Fruit fly (Drosophila melanogaster) whole organism, embryonic: ENCODE data around the gene CG15282.

Experiments used
- Ada2b ChIP-seq: fragments of 200-800 bp; sonication (Bioruptor generic); IDR thresholded peaks from 2 replicates; pipeline ENCODE4 v1.3.6; 2022; ENCODE audit warnings: missing biosample characterization, missing genetic modification characterization
- Bteb2 ChIP-seq: fragments of 200-800 bp; sonication (Bioruptor generic); optimal IDR thresholded peaks from 2 replicates; lab custom pipeline; 2016; ENCODE audit warnings: missing biosample characterization, missing genetic modification characterization
- CG11504 ChIP-seq: fragments of 200-800 bp; sonication (Bioruptor generic); optimal IDR thresholded peaks from 3 replicates; lab custom pipeline; 2019; ENCODE audit warnings: missing biosample characterization, mild to moderate bottlenecking, missing genetic modification characterization, moderate library complexity
- CG11723 ChIP-seq: fragments of 200-800 bp; sonication (Bioruptor generic); optimal IDR thresholded peaks from 2 replicates; lab custom pipeline; 2017; ENCODE audit warnings: missing biosample characterization, mild to moderate bottlenecking, missing genetic modification characterization
- CG13123 ChIP-seq: fragments of 200-800 bp; sonication (Bioruptor generic); optimal IDR thresholded peaks from 2 replicates; lab custom pipeline; 2016; ENCODE audit warnings: missing biosample characterization, missing genetic modification characterization
- CG1647 ChIP-seq: fragments of 200-800 bp; sonication (Bioruptor generic); optimal IDR thresholded peaks from 3 replicates; lab custom pipeline; 2016; ENCODE audit warnings: missing biosample characterization, missing genetic modification characterization
- CG17829 ChIP-seq: fragments of 200-800 bp; optimal IDR thresholded peaks from 2 replicates; lab custom pipeline; 2019; ENCODE audit warnings: missing biosample characterization, mild to moderate bottlenecking, missing genetic modification characterization, moderate library complexity
- CG18262 ChIP-seq: fragments of 200-800 bp; optimal IDR thresholded peaks from 3 replicates; lab custom pipeline; 2019; ENCODE audit warnings: missing biosample characterization, mild to moderate bottlenecking, missing genetic modification characterization, moderate library complexity
- CG31441 ChIP-seq: fragments of 200-800 bp; sonication (Bioruptor generic); IDR thresholded peaks from 2 replicates; pipeline ENCODE4 v1.3.6; 2022; ENCODE audit warnings: missing biosample characterization, missing genetic modification characterization
- CG3163 ChIP-seq: fragments of 200-800 bp; sonication (Bioruptor generic); optimal IDR thresholded peaks from 3 replicates; lab custom pipeline; 2016; ENCODE audit warnings: missing biosample characterization, missing genetic modification characterization
- CG6813 ChIP-seq: fragments of 200-800 bp; sonication (Bioruptor generic); optimal IDR thresholded peaks from 2 replicates; lab custom pipeline; 2017; ENCODE audit warnings: missing biosample characterization, missing genetic modification characterization, mild to moderate bottlenecking, moderate library complexity, missing genetic modification reagents
- CG8089 ChIP-seq: fragments of 200-800 bp; sonication (Bioruptor generic); optimal IDR thresholded peaks from 3 replicates; lab custom pipeline; 2016; ENCODE audit warnings: missing biosample characterization, missing genetic modification characterization
- CG8765 ChIP-seq: fragments of 200-800 bp; sonication (Bioruptor generic); IDR thresholded peaks from 2 replicates; pipeline ENCODE4 v1.3.6; 2022; ENCODE audit warnings: missing biosample characterization, missing genetic modification characterization
- CG9609 ChIP-seq: fragments of 200-800 bp; sonication (Bioruptor generic); optimal IDR thresholded peaks from 3 replicates; lab custom pipeline; 2016; ENCODE audit warnings: missing biosample characterization, missing genetic modification characterization
- CG9727 ChIP-seq: fragments of 200-800 bp; sonication (Bioruptor generic); optimal IDR thresholded peaks from 3 replicates; lab custom pipeline; 2017; ENCODE audit warnings: missing biosample characterization, mild to moderate bottlenecking, missing genetic modification characterization
- CG9876 ChIP-seq: fragments of 200-800 bp; sonication (Bioruptor generic); optimal IDR thresholded peaks from 2 replicates; lab custom pipeline; 2016; ENCODE audit warnings: missing biosample characterization, missing genetic modification characterization
- CG9932 ChIP-seq: fragments of 200-800 bp; sonication (Bioruptor generic); IDR thresholded peaks from 2 replicates; pipeline ENCODE4 v1.3.6; 2022; ENCODE audit warnings: missing biosample characterization, missing genetic modification characterization
- CkIIα-i1 ChIP-seq: fragments of 200-800 bp; sonication (Bioruptor generic); IDR thresholded peaks from 2 replicates; pipeline ENCODE4 v1.3.6; 2022; ENCODE audit warnings: missing biosample characterization, missing genetic modification characterization
- Dfd ChIP-seq, 2 experiments: fragments of >200 bp; optimal IDR thresholded peaks; 2 replicates each; lab custom pipeline; 2017; ENCODE audit warnings: missing biosample characterization in 2 of 2, missing genetic modification characterization in 2 of 2
- Doc2 ChIP-seq: fragments of 200-800 bp; sonication (Bioruptor generic); IDR thresholded peaks from 2 replicates; pipeline ENCODE4 v1.3.6; 2022; ENCODE audit warnings: missing biosample characterization, missing genetic modification characterization
- H2.0 ChIP-seq: fragments of 200-800 bp; sonication (Bioruptor generic); IDR thresholded peaks from 2 replicates; pipeline ENCODE4 v1.3.6; 2022; ENCODE audit warnings: missing biosample characterization, missing genetic modification characterization
- HLH3B ChIP-seq: fragments of 200-800 bp; sonication (Bioruptor generic); IDR thresholded peaks from 2 replicates; pipeline ENCODE4 v1.3.6; 2022; ENCODE audit warnings: missing biosample characterization, missing genetic modification characterization
- HmgD ChIP-seq: fragments of 200-800 bp; sonication (Bioruptor generic); optimal IDR thresholded peaks from 3 replicates; lab custom pipeline; 2016; ENCODE audit warnings: missing biosample characterization, missing genetic modification characterization
- Hmx ChIP-seq: fragments of 200-800 bp; sonication (Bioruptor generic); optimal IDR thresholded peaks from 2 replicates; lab custom pipeline; 2016; ENCODE audit warnings: missing biosample characterization, missing genetic modification characterization
- Hr51 ChIP-seq, 2 experiments: fragments of 200-800 bp; sonication (Bioruptor generic); optimal IDR thresholded peaks; 2 replicates in 1 of 2; 3 replicates in 1 of 2; lab custom pipeline; 2016 to 2018; ENCODE audit warnings: missing biosample characterization in 2 of 2, missing genetic modification characterization in 2 of 2, mild to moderate bottlenecking in 1 of 2, moderate library complexity in 1 of 2
- Max ChIP-seq: fragments of 200-800 bp; sonication (Bioruptor generic); optimal IDR thresholded peaks from 2 replicates; lab custom pipeline; 2016; ENCODE audit warnings: missing biosample characterization, mild to moderate bottlenecking, missing genetic modification characterization
- Mrtf ChIP-seq: fragments of 200-800 bp; sonication (Bioruptor generic); IDR thresholded peaks from 3 replicates; pipeline ENCODE4 v1.3.6; 2022; ENCODE audit warnings: missing biosample characterization, missing genetic modification characterization
- NFAT ChIP-seq: fragments of 200-800 bp; sonication (Bioruptor generic); IDR thresholded peaks from 2 replicates; pipeline ENCODE4 v1.3.6; 2022; ENCODE audit warnings: missing biosample characterization, missing genetic modification characterization
- Nf-YB ChIP-seq: fragments of 200-800 bp; sonication (Bioruptor generic); optimal IDR thresholded peaks from 3 replicates; lab custom pipeline; 2019; ENCODE audit warnings: missing biosample characterization, mild to moderate bottlenecking, missing genetic modification characterization, moderate library complexity
- Tbp ChIP-seq: fragments of >200 bp; optimal IDR thresholded peaks from 2 replicates; lab custom pipeline; 2018; ENCODE audit warnings: missing biosample characterization, missing genetic modification characterization
- ab ChIP-seq: fragments of 200-800 bp; sonication (Bioruptor generic); optimal IDR thresholded peaks from 2 replicates; lab custom pipeline; 2016; ENCODE audit warnings: missing biosample characterization, missing genetic modification characterization
- bowl ChIP-seq: fragments of 200-800 bp; sonication (Bioruptor generic); IDR thresholded peaks from 2 replicates; pipeline ENCODE4 v1.3.6; 2022; ENCODE audit warnings: missing biosample characterization, missing genetic modification characterization
- btn ChIP-seq: fragments of 200-800 bp; sonication (Bioruptor generic); optimal IDR thresholded peaks from 2 replicates; lab custom pipeline; 2016; ENCODE audit warnings: missing biosample characterization, missing genetic modification characterization
- chinmo ChIP-seq: fragments of 200-800 bp; sonication (Bioruptor generic); IDR thresholded peaks from 4 replicates; pipeline ENCODE4 v1.3.6; 2022; ENCODE audit warnings: missing biosample characterization, missing genetic modification characterization; ENCODE audit not compliant: partially characterized antibody
- chm ChIP-seq: fragments of 200-800 bp; sonication (Bioruptor generic); IDR thresholded peaks from 2 replicates; pipeline ENCODE4 v1.3.6; 2022; ENCODE audit warnings: missing biosample characterization, missing genetic modification characterization
- dimm ChIP-seq: fragments of 200-800 bp; sonication (Bioruptor generic); IDR thresholded peaks from 2 replicates; pipeline ENCODE4 v1.3.6; 2022; ENCODE audit warnings: missing biosample characterization, missing genetic modification characterization
- inv ChIP-seq: fragments of 200-800 bp; sonication (Bioruptor generic); IDR thresholded peaks from 2 replicates; pipeline ENCODE4 v1.3.6; 2022; ENCODE audit warnings: missing biosample characterization, missing genetic modification characterization; ENCODE audit not compliant: partially characterized antibody
- jing ChIP-seq: fragments of 200-800 bp; sonication (Bioruptor generic); optimal IDR thresholded peaks from 2 replicates; lab custom pipeline; 2018; ENCODE audit warnings: missing biosample characterization, mild to moderate bottlenecking, missing genetic modification characterization
- jumu ChIP-seq: fragments of 200-800 bp; sonication (Bioruptor generic); optimal IDR thresholded peaks from 3 replicates; lab custom pipeline; 2016; ENCODE audit warnings: missing biosample characterization, missing genetic modification characterization
- lilli ChIP-seq: fragments of 200-800 bp; sonication (Bioruptor generic); optimal IDR thresholded peaks from 3 replicates; lab custom pipeline; 2016; ENCODE audit warnings: missing biosample characterization, missing genetic modification characterization
- mam ChIP-seq: fragments of 200-800 bp; sonication (Bioruptor generic); optimal IDR thresholded peaks from 3 replicates; lab custom pipeline; 2016; ENCODE audit warnings: missing biosample characterization, missing genetic modification characterization
- peb ChIP-seq: fragments of 200-800 bp; sonication (Bioruptor generic); IDR thresholded peaks from 2 replicates; pipeline ENCODE4 v1.3.6; 2022; ENCODE audit warnings: missing biosample characterization, missing genetic modification characterization
- pho ChIP-seq: fragments of 200-800 bp; sonication (Bioruptor generic); optimal IDR thresholded peaks from 2 replicates; lab custom pipeline; 2016; ENCODE audit warnings: missing biosample characterization, missing genetic modification characterization
- phol ChIP-seq: fragments of 200-800 bp; sonication (Bioruptor generic); optimal IDR thresholded peaks from 3 replicates; lab custom pipeline; 2018; ENCODE audit warnings: missing biosample characterization, mild to moderate bottlenecking, missing genetic modification characterization, moderate library complexity
- sc ChIP-seq, 3 experiments: fragments of >200 bp in 2 of 3; fragments of 200-800 bp in 1 of 3; sonication (Bioruptor generic) in 1 of 3; optimal IDR thresholded peaks; 2 replicates in 2 of 3; 3 replicates in 1 of 3; lab custom pipeline; 2017; ENCODE audit warnings: mild to moderate bottlenecking in 1 of 3, missing biosample characterization in 1 of 3, missing genetic modification characterization in 1 of 3, missing genetic modification reagents in 1 of 3
- sens ChIP-seq: fragments of 200-800 bp; sonication (Bioruptor generic); peaks from one replicate; lab custom pipeline; 2016; ENCODE audit warnings: missing biosample characterization, missing genetic modification characterization
- stwl ChIP-seq: fragments of 200-800 bp; sonication (Bioruptor generic); optimal IDR thresholded peaks from 3 replicates; lab custom pipeline; 2018; ENCODE audit warnings: missing biosample characterization, mild to moderate bottlenecking, missing genetic modification characterization, moderate library complexity
- toy ChIP-seq: fragments of 200-800 bp; sonication (Bioruptor generic); IDR thresholded peaks from 2 replicates; pipeline ENCODE4 v1.3.6; 2022; ENCODE audit warnings: missing biosample characterization, missing genetic modification characterization
- vnd ChIP-seq: fragments of 200-800 bp; sonication (Bioruptor generic); IDR thresholded peaks from 3 replicates; pipeline ENCODE4 v1.3.6; 2022; ENCODE audit warnings: missing biosample characterization, missing genetic modification characterization; ENCODE audit not compliant: partially characterized antibody

The CG15282 gene

DNA sequence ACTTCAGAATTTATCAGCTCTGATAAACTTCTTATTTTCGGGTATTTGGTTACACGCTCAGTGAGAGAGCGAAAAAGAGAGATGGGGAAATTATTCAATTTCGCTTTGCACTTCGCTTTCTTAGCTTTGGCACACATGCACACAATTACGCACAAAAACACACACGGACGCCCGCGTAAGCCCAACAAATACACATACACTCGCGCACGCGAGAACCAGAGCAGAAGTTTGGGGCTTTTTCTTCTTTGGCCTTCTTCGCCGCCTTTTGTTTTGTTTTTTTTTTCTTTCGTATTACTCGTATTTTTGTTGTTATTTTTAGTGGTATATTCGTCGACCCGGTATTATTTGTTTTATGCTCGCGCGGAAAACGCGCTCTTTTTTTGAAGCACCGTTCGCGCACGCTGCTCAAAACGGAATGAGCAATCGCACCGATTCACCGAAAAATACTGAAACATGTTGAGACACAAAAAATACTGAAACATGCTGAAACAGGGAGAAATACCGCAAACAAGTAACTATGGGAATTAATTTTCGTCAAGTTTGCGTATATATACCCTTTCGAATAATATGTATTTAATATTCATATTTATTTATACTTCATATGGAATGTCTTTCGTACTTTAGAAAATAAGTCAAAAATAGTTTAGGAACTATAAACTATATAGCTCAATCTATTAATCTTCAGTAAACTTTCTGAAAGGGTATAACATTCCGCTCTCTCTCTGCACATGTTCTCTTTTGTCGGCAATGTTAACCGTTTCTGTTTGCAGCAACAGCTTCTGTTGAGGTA lies 23.2 kb upstream of the CG15282 start, which contains the start of gene osp (continued):
- peak; percentile 99 for TF ChIP-seq CG9727 (GFP tag; lab: Kevin White, UChicago)
- TF ChIP-seq CG9932 (GFP tag; lab: Robert Waterston, UW) = peak; percentile 98
- peak; percentile 86 for TF ChIP-seq stwl (tag; lab: Kevin White, UChicago)
- TF ChIP-seq Hr51 (GFP tag; optimal IDR thresholded peaks at IDR 0.05; lab: Kevin White, UChicago) = peak; percentile 80 to 99
- peak; percentile 86 for TF ChIP-seq Doc2
- peak; percentile 79 for TF ChIP-seq pho
- peak; percentile 96 for TF ChIP-seq dimm (GFP tag; lab: Robert Waterston, UW)
- peak; percentile 95 for TF ChIP-seq Mrtf (GFP tag; lab: Robert Waterston, UW)
- TF ChIP-seq inv (GFP tag; lab: Robert Waterston, UW) = peak; percentile 10; the same call in 1 of the 2 replicates
- TF ChIP-seq bowl (GFP tag; lab: Robert Waterston, UW) = peak; percentile 98
- peak; percentile 88 for TF ChIP-seq CG8765 (GFP tag; lab: Robert Waterston, UW)
- TF ChIP-seq CG1647 = peak; percentile 82
- peak; percentile 97 for TF ChIP-seq CG6813 (GFP tag; lab: Kevin White, UChicago)
- peak; percentile 99 for TF ChIP-seq Ada2b (GFP tag; lab: Robert Waterston, UW)
- peak; percentile 79 for TF ChIP-seq mam
- peak; percentile 22; the same call in 1 of the 3 replicates for TF ChIP-seq vnd
- TF ChIP-seq CG17829 (tag; lab: Kevin White, UChicago) = peak; percentile 99
- peak; percentile 72 for TF ChIP-seq jumu (GFP tag; lab: Kevin White, UChicago)
- TF ChIP-seq toy (GFP tag; lab: Robert Waterston, UW) = peak; percentile 95
- TF ChIP-seq H2.0 (GFP tag; lab: Robert Waterston, UW) = peak; percentile 99
- peak; percentile 92 for TF ChIP-seq jing (GFP tag; lab: Kevin White, UChicago)
- peak; percentile 58 for TF ChIP-seq Hmx (GFP tag; lab: Kevin White, UChicago)
- peak; percentile 21 for TF ChIP-seq CG8089 (GFP tag; lab: Kevin White, UChicago)
- TF ChIP-seq CG11723 (GFP tag; lab: Kevin White, UChicago) = peak; percentile 90
- peak; percentile 18 for TF ChIP-seq btn
- peak; percentile 53 for TF ChIP-seq HmgD (GFP tag; lab: Kevin White, UChicago)
- peak; percentile 59 for TF ChIP-seq CG9609 (GFP tag; lab: Kevin White, UChicago)
- peak; percentile 93 for TF ChIP-seq lilli
- peak; percentile 97 for TF ChIP-seq peb (GFP tag; lab: Robert Waterston, UW)
- TF ChIP-seq Max (GFP tag; lab: Kevin White, UChicago) = peak; percentile 97
- peak; percentile 97 for TF ChIP-seq sens
- TF ChIP-seq chinmo (GFP tag; lab: Robert Waterston, UW) = peak; percentile 94
- TF ChIP-seq HLH3B (GFP tag; lab: Robert Waterston, UW) = peak; percentile 100
- TF ChIP-seq NFAT (GFP tag; lab: Robert Waterston, UW) = peak; percentile 98
- peak; percentile 88 for TF ChIP-seq CkIIα-i1 (GFP tag; lab: Robert Waterston, UW)
- peak; percentile 99 for TF ChIP-seq CG18262 (tag; lab: Kevin White, UChicago)
- TF ChIP-seq Dfd (GFP tag; optimal IDR thresholded peaks at IDR 0.05; lab: Kevin White, UChicago) = peak in 1 of 2 experiments; percentile 23
- peak; percentile 99 for TF ChIP-seq CG31441 (GFP tag; lab: Robert Waterston, UW)
- peak; percentile 98 for TF ChIP-seq phol (tag; lab: Kevin White, UChicago)
- TF ChIP-seq chm (GFP tag; lab: Robert Waterston, UW) = peak; percentile 97
- peak; percentile 92 for TF ChIP-seq CG13123
- TF ChIP-seq CG11504 (tag; lab: Kevin White, UChicago) = peak; percentile 100
- peak; percentile 90 for TF ChIP-seq Nf-YB (GFP tag; lab: Kevin White, UChicago)
- peak; percentile 34 for TF ChIP-seq CG3163 (GFP tag; lab: Kevin White, UChicago)
- TF ChIP-seq Tbp = no peak
- TF ChIP-seq sc (optimal IDR thresholded peaks at IDR 0.05; lab: Kevin White, UChicago) = no peak
- TF ChIP-seq sc (GFP tag; optimal IDR thresholded peaks at IDR 0.05; lab: Kevin White, UChicago) = peak; percentile 95
- TF ChIP-seq ab = peak; percentile 14
- peak; percentile 32 for TF ChIP-seq CG9876
- peak; percentile 88 for TF ChIP-seq Bteb2 (GFP tag; lab: Kevin White, UChicago)
